Worm (Caenorhabditis elegans) whole organism, late embryonic: Measurements from ENCODE around the gene spop-1.

Experiments
- ama-1 ChIP-seq: fragments of 150-350 bp; optimal IDR thresholded peaks from 2 replicates; lab custom pipeline; 2014
- ceh-30 ChIP-seq: fragments of 150-350 bp; optimal IDR thresholded peaks from 2 replicates; lab custom pipeline; 2014; ENCODE audit warnings: missing biosample characterization, missing genetic modification characterization
- ceh-34 ChIP-seq: sonication (generic microtip); optimal IDR thresholded peaks from 2 replicates; lab custom pipeline; 2016; ENCODE audit warnings: mild to moderate bottlenecking, missing genetic modification characterization, missing compliant biosample characterization
- dve-1 ChIP-seq: sonication (generic microtip); optimal IDR thresholded peaks from 2 replicates; lab custom pipeline; 2017; ENCODE audit warnings: antibody characterized with exemption, mild to moderate bottlenecking, missing genetic modification characterization, missing compliant biosample characterization
- hlh-13 ChIP-seq: fragments of 200-800 bp; sonication (Bioruptor generic); optimal IDR thresholded peaks from 2 replicates; lab custom pipeline; 2018; ENCODE audit warnings: mild to moderate bottlenecking, missing genetic modification characterization, missing compliant biosample characterization
- madf-2 ChIP-seq: sonication (generic microtip); optimal IDR thresholded peaks from 2 replicates; lab custom pipeline; 2017; ENCODE audit warnings: missing genetic modification characterization, missing compliant biosample characterization
- nhr-11 ChIP-seq: fragments of 150-350 bp; optimal IDR thresholded peaks from 2 replicates; lab custom pipeline; 2014; ENCODE audit warnings: missing biosample characterization, missing genetic modification characterization
- sox-4 ChIP-seq: sonication (generic microtip); optimal IDR thresholded peaks from 2 replicates; lab custom pipeline; 2017; ENCODE audit warnings: mild to moderate bottlenecking, missing genetic modification characterization, inconsistent platforms, missing compliant biosample characterization

DNA sequence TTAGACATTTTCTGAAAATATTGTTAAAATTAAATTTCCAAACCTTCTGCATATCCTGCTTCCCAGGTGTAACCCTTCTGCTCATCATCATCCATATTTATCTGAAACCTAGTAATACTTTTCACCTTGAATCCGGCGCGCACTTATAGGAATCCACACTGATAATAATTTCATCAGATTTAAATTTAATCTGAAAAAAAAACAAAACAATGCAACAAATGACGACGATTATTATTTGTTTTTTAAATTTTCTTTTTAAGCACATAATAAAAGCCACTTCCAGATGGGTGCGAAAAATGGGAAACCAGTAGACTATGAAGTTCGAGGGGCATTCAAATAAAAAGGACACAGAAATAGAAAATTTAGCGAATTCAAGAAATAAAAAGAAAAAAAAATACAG lies 7.2 kb downstream of the spop-1 start, which contains the start of gene gtf-2H2C:
- no peak for TF ChIP-seq ama-1
- no peak for TF ChIP-seq hlh-13 (GFP tag; lab: Kevin White, UChicago)
- TF ChIP-seq dve-1 (tag; lab: Kevin White, UChicago), result no peak
- TF ChIP-seq madf-2, result no peak
- no peak for TF ChIP-seq ceh-34 (tag; lab: Kevin White, UChicago)
- TF ChIP-seq sox-4 (tag; lab: Kevin White, UChicago), result no peak
- no peak for TF ChIP-seq ceh-30
- TF ChIP-seq nhr-11 (tag; lab: Kevin White, UChicago), result no peak
